Worm (Caenorhabditis elegans) whole organism, midembryonic: ENCODE data around the gene C25H3.10.

Experiments used
- T22C8.4 ChIP-seq: fragments of 200-800 bp; sonication (Bioruptor generic); IDR thresholded peaks from 2 replicates; pipeline ENCODE4 v1.3.6; 2022; ENCODE audit warnings: missing genetic modification characterization, missing compliant biosample characterization
- cog-1 ChIP-seq: sonication (generic microtip); optimal IDR thresholded peaks from 2 replicates; lab custom pipeline; 2016; ENCODE audit warnings: missing genetic modification characterization, missing compliant biosample characterization
- flt-1 ChIP-seq: fragments of 200-800 bp; sonication (Bioruptor generic); IDR thresholded peaks from 2 replicates; pipeline ENCODE4 v1.3.6; 2022; ENCODE audit warnings: missing genetic modification characterization, missing compliant biosample characterization
- klf-2 ChIP-seq: fragments of 200-800 bp; sonication (Bioruptor generic); conservative IDR thresholded peaks from 2 replicates; pipeline ENCODE4 v1.3.6; 2022; ENCODE audit warnings: missing genetic modification reagents, missing genetic modification characterization, missing compliant biosample characterization
- med-1 ChIP-seq: sonication (generic microtip); optimal IDR thresholded peaks from 2 replicates; lab custom pipeline; 2017; ENCODE audit warnings: missing genetic modification characterization, mild to moderate bottlenecking, missing compliant biosample characterization, antibody characterized with exemption, missing genetic modification reagents; ENCODE audit not compliant: insufficient read depth
- ref-1 ChIP-seq: fragments of 200-800 bp; sonication (Bioruptor generic); conservative IDR thresholded peaks from 2 replicates; pipeline ENCODE4 v1.3.6; 2022; ENCODE audit warnings: missing genetic modification reagents, missing genetic modification characterization, missing compliant biosample characterization
- tab-1 ChIP-seq: fragments of 200-800 bp; sonication (Bioruptor generic); IDR thresholded peaks from 2 replicates; pipeline ENCODE4 v1.3.6; 2022; ENCODE audit warnings: missing genetic modification characterization, missing compliant biosample characterization
- ztf-23 ChIP-seq: fragments of 200-800 bp; sonication (Bioruptor generic); IDR thresholded peaks from 2 replicates; pipeline ENCODE4 v1.3.6; 2022; ENCODE audit warnings: missing genetic modification reagents, missing genetic modification characterization, missing compliant biosample characterization
- ztf-29 ChIP-seq: fragments of 200-800 bp; sonication (Bioruptor generic); IDR thresholded peaks from 2 replicates; pipeline ENCODE4 v1.3.6; 2022; ENCODE audit warnings: missing genetic modification reagents, missing genetic modification characterization, missing compliant biosample characterization

Gene C25H3.10

DNA sequence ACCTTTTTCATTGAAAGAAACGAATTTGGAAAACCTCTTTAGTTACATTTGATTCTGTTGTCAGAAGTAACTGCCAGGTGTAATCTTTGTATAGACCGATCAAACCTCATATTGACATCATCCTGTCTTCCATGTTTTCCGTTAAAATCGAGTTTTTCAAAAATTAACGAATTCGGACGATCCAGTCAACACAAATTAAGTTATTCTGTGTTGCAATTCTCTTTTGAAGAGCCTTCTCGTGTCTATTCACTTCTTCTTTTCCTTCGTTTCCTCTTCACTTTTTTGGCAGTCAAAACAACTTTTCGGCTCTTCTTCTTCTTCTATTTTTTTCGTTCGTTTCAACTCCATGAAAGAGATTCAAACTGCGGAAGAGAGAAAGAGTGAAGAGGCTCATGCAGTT is 9.4 kb upstream of the C25H3.10 start:
- TF ChIP-seq ztf-23 (GFP tag; lab: Robert Waterston, UW) (no peak), T22C8.4 (GFP tag; lab: Robert Waterston, UW) (no peak), tab-1 (GFP tag; lab: Robert Waterston, UW) (no peak), cog-1 (tag; lab: Kevin White, UChicago) (no peak), flt-1 (no peak), klf-2 (GFP tag; lab: Robert Waterston, UW) (no peak), ref-1 (GFP tag; lab: Robert Waterston, UW) (no peak)

DNA sequence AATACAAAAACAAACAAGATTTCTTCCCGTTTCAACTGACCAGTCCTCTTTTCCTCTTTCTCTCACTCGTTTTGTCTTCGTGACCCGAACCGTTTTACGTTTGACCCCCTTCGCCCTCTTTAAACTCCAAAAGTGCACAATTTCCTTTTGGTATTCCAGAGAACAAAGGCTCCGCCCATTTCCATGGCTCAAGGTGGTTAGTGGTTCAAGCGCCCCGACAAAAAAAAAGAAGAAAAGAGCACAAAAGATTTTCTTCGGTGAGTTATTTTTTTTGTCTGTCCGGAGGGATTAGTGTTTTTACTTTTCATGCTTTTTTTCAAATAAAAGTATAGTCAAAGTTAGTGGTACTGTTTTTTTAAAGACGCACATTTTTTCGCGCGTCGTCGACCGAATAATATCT is 8.8 kb upstream of the C25H3.10 start, which contains the start of gene osta-2:
Gene osta-2, plus strand, starts transcription at position 160 of the 400 bp plus-strand sequence.
- TF ChIP-seq med-1 (no peak), ztf-29 (GFP tag; lab: Robert Waterston, UW) (no peak), ztf-23 (GFP tag; lab: Robert Waterston, UW) (no peak), klf-2 (GFP tag; lab: Robert Waterston, UW) (no peak), tab-1 (GFP tag; lab: Robert Waterston, UW) (no peak), T22C8.4 (GFP tag; lab: Robert Waterston, UW) (no peak), cog-1 (tag; lab: Kevin White, UChicago) (no peak), ref-1 (GFP tag; lab: Robert Waterston, UW) (no peak), flt-1 (no peak)

DNA sequence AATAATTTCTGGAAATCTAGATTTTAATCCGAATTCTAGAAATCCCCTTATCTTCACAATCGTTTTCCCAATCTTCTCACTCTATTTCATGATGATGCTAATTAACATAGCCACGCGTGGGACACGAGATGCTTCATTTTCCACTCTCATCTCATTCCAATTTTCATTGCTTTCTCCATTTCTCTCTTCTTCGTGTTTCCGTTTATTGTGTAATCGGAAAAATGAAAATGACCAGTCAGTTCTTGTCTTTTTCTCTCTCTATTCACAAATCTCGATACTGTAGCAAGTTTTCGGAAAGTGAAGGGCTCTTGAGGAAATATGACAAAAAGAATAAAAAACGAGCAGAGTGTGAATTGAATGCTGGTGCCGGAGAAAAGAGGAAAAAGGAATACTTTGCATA is 5.7 kb upstream of the C25H3.10 start:
- TF ChIP-seq ztf-29 (GFP tag; lab: Robert Waterston, UW) = no peak
- no peak for TF ChIP-seq tab-1 (GFP tag; lab: Robert Waterston, UW)
- TF ChIP-seq klf-2 (GFP tag; lab: Robert Waterston, UW) = no peak
- no peak for TF ChIP-seq ref-1 (GFP tag; lab: Robert Waterston, UW)
- TF ChIP-seq ztf-23 (GFP tag; lab: Robert Waterston, UW) = no peak
- no peak for TF ChIP-seq cog-1 (tag; lab: Kevin White, UChicago)
- TF ChIP-seq med-1 = no peak
- TF ChIP-seq T22C8.4 (GFP tag; lab: Robert Waterston, UW) = no peak
- no peak for TF ChIP-seq flt-1

DNA sequence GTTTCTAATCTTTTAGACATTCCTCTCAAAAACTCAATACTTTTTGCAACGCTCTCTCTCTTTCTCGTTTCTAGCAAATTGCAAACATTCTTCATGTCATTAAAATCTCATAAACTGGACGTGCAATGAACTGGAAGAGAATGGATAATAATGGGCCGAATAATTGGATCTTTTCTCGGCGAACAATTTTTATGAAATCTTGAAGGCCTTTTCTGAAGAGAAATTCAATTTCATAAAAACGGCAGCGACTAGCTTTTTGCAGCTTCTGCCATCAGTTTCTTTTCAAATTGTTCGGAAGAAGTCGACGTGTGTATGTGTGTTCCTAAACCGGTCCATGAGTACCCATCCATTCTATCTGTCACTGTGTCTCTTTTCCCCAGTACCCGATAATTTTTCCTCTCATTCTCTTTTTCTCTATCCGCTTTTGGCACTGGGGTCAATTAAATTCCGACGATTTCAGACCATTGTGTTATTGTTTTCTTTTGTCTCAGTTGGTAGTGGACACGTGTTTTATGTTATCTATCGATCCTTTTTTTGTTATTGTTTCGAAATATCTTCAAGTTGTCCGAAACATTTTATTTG is 3.9 kb upstream of the C25H3.10 start:
- TF ChIP-seq ztf-23 (GFP tag; lab: Robert Waterston, UW) (0 out of 2 replicates have a peak, but pooled peaks have one; percentile 11), flt-1 (no peak)

DNA sequence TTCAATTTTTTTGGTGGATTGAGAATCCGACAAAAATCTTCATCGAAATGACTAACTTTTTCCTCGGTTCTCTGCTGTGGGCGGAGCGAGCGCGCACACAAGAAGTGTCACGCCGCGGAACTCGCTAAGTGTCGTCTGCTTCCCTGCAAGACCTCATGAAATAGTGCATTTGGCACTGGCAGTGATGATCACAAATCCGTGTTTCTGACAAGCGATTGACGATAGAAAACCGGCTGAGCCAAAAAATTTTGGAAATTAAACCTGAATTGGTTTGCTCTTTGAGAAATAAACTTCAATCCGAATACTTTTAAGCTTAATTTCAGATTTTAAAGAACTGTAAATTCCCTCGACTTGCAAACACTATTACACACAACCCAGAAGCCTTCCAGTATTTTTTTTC is 2.7 kb upstream of the C25H3.10 start:
- no peak for TF ChIP-seq ref-1 (GFP tag; lab: Robert Waterston, UW)
- no peak for TF ChIP-seq T22C8.4 (GFP tag; lab: Robert Waterston, UW)
- TF ChIP-seq cog-1 (tag; lab: Kevin White, UChicago) = no peak
- TF ChIP-seq flt-1 = no peak
- TF ChIP-seq med-1 = no peak
- TF ChIP-seq ztf-29 (GFP tag; lab: Robert Waterston, UW) = no peak
- TF ChIP-seq ztf-23 (GFP tag; lab: Robert Waterston, UW) = no peak
- no peak for TF ChIP-seq klf-2 (GFP tag; lab: Robert Waterston, UW)
- no peak for TF ChIP-seq tab-1 (GFP tag; lab: Robert Waterston, UW)

DNA sequence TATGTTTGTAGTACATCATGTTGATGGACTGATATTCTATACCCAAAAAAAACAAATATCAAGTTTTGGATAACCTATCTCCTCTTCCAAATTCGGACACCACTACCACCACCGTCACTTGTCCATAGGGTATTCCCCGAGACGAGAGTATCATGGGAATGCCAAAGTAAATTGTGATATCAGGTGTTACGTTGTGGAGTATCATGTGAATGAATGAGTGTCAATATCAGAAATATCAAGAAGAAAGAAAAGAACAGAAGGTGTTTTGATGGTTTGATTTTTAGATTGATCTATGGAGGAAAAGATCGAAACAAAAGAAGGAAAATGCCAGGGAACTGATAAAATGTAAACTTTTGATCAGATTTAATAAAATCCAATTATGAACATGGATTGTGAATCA is 515 bp downstream of the C25H3.10 start:
- no peak for TF ChIP-seq ztf-23 (GFP tag; lab: Robert Waterston, UW)
- TF ChIP-seq med-1 = no peak
- TF ChIP-seq cog-1 (tag; lab: Kevin White, UChicago) = no peak
- no peak for TF ChIP-seq flt-1
- no peak for TF ChIP-seq ztf-29 (GFP tag; lab: Robert Waterston, UW)
- no peak for TF ChIP-seq klf-2 (GFP tag; lab: Robert Waterston, UW)
- TF ChIP-seq ref-1 (GFP tag; lab: Robert Waterston, UW) = no peak
- TF ChIP-seq tab-1 (GFP tag; lab: Robert Waterston, UW) = no peak
- TF ChIP-seq T22C8.4 (GFP tag; lab: Robert Waterston, UW) = no peak

DNA sequence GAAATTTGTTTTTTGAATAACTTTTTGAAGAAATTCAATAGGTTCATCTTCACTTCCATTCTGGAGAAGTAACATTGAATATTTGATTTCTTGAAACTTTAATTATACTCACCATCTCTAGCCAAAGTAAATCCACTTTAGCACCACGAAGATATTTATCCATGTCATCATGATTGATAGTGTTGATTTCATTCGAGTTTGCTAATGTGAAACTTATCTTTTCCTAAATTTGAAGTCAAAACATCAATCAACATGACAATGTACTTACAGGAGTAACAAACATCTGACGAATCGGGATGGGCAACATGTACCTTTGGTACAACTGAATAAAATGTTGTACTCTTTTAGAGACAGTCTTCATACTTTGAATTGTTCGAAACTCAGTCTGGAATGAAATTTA is 1.4 kb downstream of the C25H3.10 start:
- no peak for TF ChIP-seq tab-1 (GFP tag; lab: Robert Waterston, UW)
- TF ChIP-seq ref-1 (GFP tag; lab: Robert Waterston, UW) = no peak
- TF ChIP-seq med-1 = no peak
- no peak for TF ChIP-seq T22C8.4 (GFP tag; lab: Robert Waterston, UW)
- TF ChIP-seq flt-1 = no peak
- TF ChIP-seq ztf-23 (GFP tag; lab: Robert Waterston, UW) = no peak
- no peak for TF ChIP-seq ztf-29 (GFP tag; lab: Robert Waterston, UW)
- no peak for TF ChIP-seq klf-2 (GFP tag; lab: Robert Waterston, UW)
- TF ChIP-seq cog-1 (tag; lab: Kevin White, UChicago) = no peak

DNA sequence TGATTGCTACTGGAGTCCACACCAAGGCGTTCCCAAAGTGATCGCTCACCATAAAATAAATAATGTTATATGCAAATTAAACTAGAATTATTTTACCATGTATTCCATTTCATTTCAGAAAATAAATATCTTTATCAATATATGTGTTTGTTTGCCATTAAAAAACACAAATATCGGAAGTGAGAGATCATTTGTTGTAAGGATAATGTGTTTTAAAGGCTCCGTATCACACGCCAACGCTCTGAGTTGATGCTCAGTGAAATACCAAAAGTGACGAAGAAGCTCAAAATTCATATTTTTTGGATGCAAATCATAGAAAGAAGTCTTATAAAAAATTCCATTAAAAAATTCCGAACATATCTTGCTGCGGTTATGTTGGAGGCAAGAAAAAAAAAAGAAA is 2.6 kb downstream of the C25H3.10 start:
- TF ChIP-seq tab-1 (GFP tag; lab: Robert Waterston, UW) (no peak), ztf-23 (GFP tag; lab: Robert Waterston, UW) (no peak), med-1 (no peak), cog-1 (tag; lab: Kevin White, UChicago) (no peak), ztf-29 (GFP tag; lab: Robert Waterston, UW) (no peak), T22C8.4 (GFP tag; lab: Robert Waterston, UW) (no peak), flt-1 (no peak), klf-2 (GFP tag; lab: Robert Waterston, UW) (no peak), ref-1 (GFP tag; lab: Robert Waterston, UW) (no peak)

DNA sequence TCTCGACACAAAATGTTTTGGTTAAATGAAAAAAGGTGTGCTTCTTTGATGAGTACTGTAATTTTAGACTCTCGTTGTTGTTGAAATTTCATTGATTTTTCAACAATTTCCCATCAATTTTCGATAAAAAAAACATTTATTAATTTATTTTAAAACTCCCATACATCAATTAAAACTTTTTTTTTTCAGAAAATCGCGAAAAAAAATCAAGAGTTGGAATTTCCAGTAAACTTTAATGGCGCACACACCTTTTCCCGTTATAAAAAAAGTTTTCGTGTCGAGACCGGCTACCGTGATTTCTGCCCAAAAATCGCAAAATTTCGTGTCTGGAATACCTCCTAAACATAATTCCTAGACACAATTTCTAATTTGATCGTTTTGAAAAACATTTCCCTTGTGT is 4.0 kb downstream of the C25H3.10 start, which contains the start of gene C25H3.14:
Gene C25H3.14, plus strand, starts transcription at position 301 of the 400 bp plus-strand sequence.
- TF ChIP-seq T22C8.4 (GFP tag; lab: Robert Waterston, UW) = no peak
- TF ChIP-seq klf-2 (GFP tag; lab: Robert Waterston, UW) = no peak
- no peak for TF ChIP-seq ztf-29 (GFP tag; lab: Robert Waterston, UW)
- no peak for TF ChIP-seq tab-1 (GFP tag; lab: Robert Waterston, UW)
- TF ChIP-seq flt-1 = no peak
- TF ChIP-seq ztf-23 (GFP tag; lab: Robert Waterston, UW) = no peak
- TF ChIP-seq cog-1 (tag; lab: Kevin White, UChicago) = no peak
- no peak for TF ChIP-seq med-1
- TF ChIP-seq ref-1 (GFP tag; lab: Robert Waterston, UW) = no peak
